Worm (Caenorhabditis elegans): Measurements from ENCODE around the gene math-9.

Gene math-9

DNA sequence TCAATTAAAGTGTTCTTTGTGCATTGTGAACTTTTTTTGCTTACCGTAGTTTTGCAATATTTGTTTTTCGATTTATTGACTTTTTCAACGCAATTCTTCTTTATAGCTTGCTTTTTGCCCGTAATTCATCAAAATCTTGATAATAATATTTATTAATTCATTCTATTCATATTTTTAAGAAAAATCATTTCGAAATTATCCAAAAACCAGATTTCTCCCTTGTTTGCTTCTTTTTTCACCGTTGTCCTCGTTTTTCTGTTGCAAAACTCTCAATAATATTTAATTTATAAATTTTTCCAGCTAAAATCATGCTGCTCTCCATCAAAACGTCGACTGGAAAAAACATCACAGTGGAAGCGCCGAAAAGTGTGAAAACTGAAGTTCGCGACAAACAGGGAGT lies 33.9 kb upstream of the math-9 start, which contains the start of gene F52C6.3:
Gene F52C6.3 (plus strand): TSS at position 301 of the 400 bp plus-strand sequence.
- TF ChIP-seq daf-8 (GFP tag; IDR thresholded peaks at IDR 0.05), result no peak
- no peak for TF ChIP-seq tag-97 (GFP tag; IDR thresholded peaks at IDR 0.05)
- TF ChIP-seq zfp-3 (GFP tag; conservative IDR thresholded peaks at IDR 0.05), result no peak
- TF ChIP-seq mxl-2 (GFP tag; conservative IDR thresholded peaks at IDR 0.05), result no peak

DNA sequence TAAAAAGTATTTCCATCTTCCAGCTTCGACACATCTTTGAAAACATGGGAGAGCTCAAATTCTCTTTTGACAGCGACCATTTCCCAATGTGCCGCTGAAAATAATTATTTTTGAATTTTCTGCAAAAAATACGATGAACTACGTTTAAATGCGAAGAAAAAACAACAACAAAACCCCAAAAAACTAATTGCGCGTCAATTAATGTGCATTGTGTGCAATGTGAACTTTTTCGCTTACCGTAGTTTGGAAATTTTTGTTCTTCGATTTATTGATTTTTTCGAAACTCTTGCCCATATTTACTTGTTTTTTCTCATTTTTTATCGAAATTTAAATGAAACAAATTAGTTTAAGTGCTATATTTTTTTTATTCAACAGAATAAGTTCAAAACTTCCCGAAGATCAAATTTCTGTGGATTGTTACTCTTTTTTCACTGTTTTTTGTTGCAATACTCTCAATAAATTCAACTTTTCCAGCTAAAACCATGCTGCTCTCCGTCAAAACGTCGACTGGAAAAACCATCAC lies 32.1 kb upstream of the math-9 start, which contains the start of the genes bath-2 and F52C6.4:
Gene bath-2 (minus strand): TSS at position 101 of the 523 bp plus-strand sequence.
Gene F52C6.4 (plus strand): TSS at position 473 of the 523 bp plus-strand sequence.
- TF ChIP-seq nhr-48 (tag; optimal IDR thresholded peaks at IDR 0.05) (no peak), aha-1 (tag) (peak; percentile 5), unc-130 (GFP tag; optimal IDR thresholded peaks at IDR 0.05) (no peak), ceh-28 (tag; optimal IDR thresholded peaks at IDR 0.05) (no peak), zip-2 (tag; optimal IDR thresholded peaks at IDR 0.05) (no peak)

DNA sequence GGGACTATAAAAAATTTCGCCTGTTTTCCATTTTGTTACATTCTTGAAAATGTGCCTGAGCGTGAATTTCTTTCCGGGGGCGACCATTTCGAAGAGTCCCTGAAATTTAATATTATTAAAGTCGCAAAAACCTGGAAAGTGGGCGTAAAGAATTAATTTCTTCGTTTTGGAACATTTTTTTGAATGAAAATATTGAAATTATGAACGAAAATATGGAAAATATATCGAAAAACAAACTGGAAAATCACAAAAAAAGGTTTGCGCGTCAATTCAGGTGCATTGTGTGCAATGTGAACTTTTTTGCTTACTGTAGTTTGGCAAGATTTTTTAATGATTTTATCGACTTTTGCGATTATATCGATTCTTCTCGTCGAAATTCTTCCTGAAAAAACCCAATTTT lies 30.4 kb upstream of the math-9 start, which contains the start of gene bath-7:
Gene bath-7 (minus strand): TSS at position 101 of the 400 bp plus-strand sequence.
- TF ChIP-seq zag-1 (tag; optimal IDR thresholded peaks at IDR 0.05) (no peak), ces-1 (GFP tag; optimal IDR thresholded peaks at IDR 0.05) (no peak), saeg-2 (GFP tag; IDR thresholded peaks at IDR 0.05) (no peak), mes-2 (tag; optimal IDR thresholded peaks at IDR 0.05; ENCODE audit: poor library complexity, severe bottlenecking) (no peak), hmg-1.1 (GFP tag; IDR thresholded peaks at IDR 0.05) (no peak), nhr-102 (tag; optimal IDR thresholded peaks at IDR 0.05) (no peak), F10B5.3 (tag; optimal IDR thresholded peaks at IDR 0.05) (no peak), snpc-4 (tag; optimal IDR thresholded peaks at IDR 0.05) (no peak), nhr-48 (tag; optimal IDR thresholded peaks at IDR 0.05) (no peak), ama-1 (optimal IDR thresholded peaks at IDR 0.05) (no peak), cey-2 (tag; optimal IDR thresholded peaks at IDR 0.05; ENCODE audit: borderline replicate concordance, insufficient read depth) (no peak), ceh-82 (tag; optimal IDR thresholded peaks at IDR 0.05) (no peak), spr-3 (GFP tag; optimal IDR thresholded peaks at IDR 0.05) (no peak)

DNA sequence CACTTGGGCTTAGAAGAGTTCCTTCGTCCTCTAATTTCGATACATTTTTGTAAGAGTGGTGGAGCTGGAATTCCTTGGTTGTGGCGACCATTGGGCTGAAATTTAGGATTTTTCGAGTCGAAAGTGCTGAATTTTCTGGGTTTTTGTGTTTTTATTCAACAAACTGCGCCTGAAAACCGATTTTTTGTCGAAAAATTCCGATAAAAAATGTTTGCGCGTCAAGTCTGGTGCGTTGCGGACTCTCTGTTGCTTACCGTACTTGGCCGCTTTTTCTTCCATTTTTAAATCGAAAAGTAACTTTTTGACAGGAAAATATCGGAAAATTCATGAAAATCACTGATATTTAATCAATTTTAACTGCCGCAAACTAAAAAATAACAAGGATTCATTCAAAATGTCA lies 27.3 kb upstream of the math-9 start, which contains the start of gene bath-4:
Gene bath-4 (minus strand): TSS at position 101 of the 400 bp plus-strand sequence.
- TF ChIP-seq lsy-2 (tag; optimal IDR thresholded peaks at IDR 0.05) (no peak), mdt-29 (GFP tag; IDR thresholded peaks at IDR 0.05) (no peak)

DNA sequence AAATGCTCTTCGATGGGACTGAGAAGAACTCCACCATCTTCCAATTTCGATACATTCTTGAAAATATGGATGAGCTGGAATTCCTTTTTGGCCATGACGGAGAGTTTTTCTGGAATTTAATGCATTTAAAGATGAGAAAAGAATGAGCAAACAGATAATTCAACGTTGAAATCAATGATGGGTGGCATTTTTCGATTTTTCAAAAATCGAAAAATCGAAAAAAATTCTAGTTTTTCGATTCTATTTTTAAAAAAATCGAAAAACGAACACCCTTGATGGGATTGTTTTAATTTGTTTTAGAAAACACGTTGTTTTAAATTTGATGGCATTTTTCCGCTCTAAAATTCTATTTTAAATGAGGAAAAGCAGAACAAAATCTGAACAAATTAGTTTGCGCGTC lies 22.2 kb upstream of the math-9 start, which contains the start of gene math-31:
Gene math-31 (minus strand): TSS at position 101 of the 400 bp plus-strand sequence.
- no peak for TF ChIP-seq mes-2 (tag; optimal IDR thresholded peaks at IDR 0.05; ENCODE audit: poor library complexity, severe bottlenecking)
- TF ChIP-seq daf-19 (GFP tag; conservative IDR thresholded peaks at IDR 0.05), result no peak
- TF ChIP-seq pqm-1 (tag; optimal IDR thresholded peaks at IDR 0.05), result no peak
- no peak for TF ChIP-seq hlh-11 (tag; optimal IDR thresholded peaks at IDR 0.05)
- no peak for TF ChIP-seq snpc-1.2 (GFP tag; IDR thresholded peaks at IDR 0.05)
- TF ChIP-seq egl-27 (tag; optimal IDR thresholded peaks at IDR 0.05), result no peak
- TF ChIP-seq ztf-7 (tag; optimal IDR thresholded peaks at IDR 0.05), result no peak
- TF ChIP-seq zip-2 (tag; optimal IDR thresholded peaks at IDR 0.05), result no peak
- no peak for TF ChIP-seq F49E8.2 (tag; optimal IDR thresholded peaks at IDR 0.05; ENCODE audit: borderline replicate concordance)
- no peak for TF ChIP-seq nhr-48 (tag; optimal IDR thresholded peaks at IDR 0.05)
- TF ChIP-seq hif-1 (tag; optimal IDR thresholded peaks at IDR 0.05), result no peak
- TF ChIP-seq tag-97 (GFP tag; IDR thresholded peaks at IDR 0.05), result no peak
- no peak for TF ChIP-seq jun-1 (tag; optimal IDR thresholded peaks at IDR 0.05)
- TF ChIP-seq ama-1 (optimal IDR thresholded peaks at IDR 0.05), result no peak
- TF ChIP-seq nhr-11 (tag; optimal IDR thresholded peaks at IDR 0.05), result no peak
- no peak for TF ChIP-seq ceh-28 (tag; optimal IDR thresholded peaks at IDR 0.05)
- TF ChIP-seq F44E2.7 (GFP tag; IDR thresholded peaks at IDR 0.05), result no peak

Data from whole organism, L4 larva.